Worm (Caenorhabditis elegans): ENCODE results near the gene F43H9.3.
A peak's percentile ranks its signal among the peaks of the same experiment; 100 is the strongest.

DNA sequence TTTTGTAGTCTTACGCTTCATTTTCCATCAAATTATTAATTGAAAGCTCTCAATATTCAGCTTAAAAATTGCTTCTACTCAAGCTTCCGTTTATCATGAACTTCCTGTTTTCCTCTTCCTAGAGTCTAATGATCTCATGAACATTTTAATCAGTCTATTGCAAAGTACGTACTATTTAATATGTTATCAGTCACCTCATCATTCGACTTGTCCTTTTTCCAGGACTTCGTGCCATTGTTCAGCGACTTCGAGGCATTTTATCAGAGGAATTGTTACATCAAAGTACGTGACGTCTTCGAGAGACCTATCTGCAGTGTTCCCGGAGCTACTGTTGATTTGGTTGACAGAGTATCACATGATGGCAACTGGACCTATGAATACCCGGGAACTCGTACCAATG is 5.0 kb downstream of the F43H9.3 start:
- TF ChIP-seq lsy-2 (tag; optimal IDR thresholded peaks at IDR 0.05) (no peak), zip-2 (tag; optimal IDR thresholded peaks at IDR 0.05) (no peak), nhr-28 (tag; optimal IDR thresholded peaks at IDR 0.05) (peak; percentile 45), egl-27 (tag; optimal IDR thresholded peaks at IDR 0.05) (no peak), skn-1 (tag; optimal IDR thresholded peaks at IDR 0.05) (no peak), R02D3.7 (tag; optimal IDR thresholded peaks at IDR 0.05) (no peak), aly-2 (tag; optimal IDR thresholded peaks at IDR 0.05) (no peak), zfp-2 (tag; optimal IDR thresholded peaks at IDR 0.05) (no peak), nhr-10 (tag; optimal IDR thresholded peaks at IDR 0.05) (no peak), lim-7 (GFP tag; IDR thresholded peaks at IDR 0.05) (no peak), attf-4 (tag; optimal IDR thresholded peaks at IDR 0.05) (no peak), zag-1 (tag; optimal IDR thresholded peaks at IDR 0.05) (no peak)

Measured in whole organism, L4 larva.